Worm (Caenorhabditis elegans) whole organism, midembryonic: ENCODE measurements around the gene cyp-13B1.

Source experiments
- T22C8.4 ChIP-seq: fragments of 200-800 bp; sonication (Bioruptor generic); IDR thresholded peaks from 2 replicates; pipeline ENCODE4 v1.3.6; 2022; ENCODE audit warnings: missing genetic modification characterization, missing compliant biosample characterization
- cog-1 ChIP-seq: sonication (generic microtip); optimal IDR thresholded peaks from 2 replicates; lab custom pipeline; 2016; ENCODE audit warnings: missing genetic modification characterization, missing compliant biosample characterization
- flt-1 ChIP-seq: fragments of 200-800 bp; sonication (Bioruptor generic); IDR thresholded peaks from 2 replicates; pipeline ENCODE4 v1.3.6; 2022; ENCODE audit warnings: missing genetic modification characterization, missing compliant biosample characterization
- klf-2 ChIP-seq: fragments of 200-800 bp; sonication (Bioruptor generic); conservative IDR thresholded peaks from 2 replicates; pipeline ENCODE4 v1.3.6; 2022; ENCODE audit warnings: missing genetic modification reagents, missing genetic modification characterization, missing compliant biosample characterization
- med-1 ChIP-seq: sonication (generic microtip); optimal IDR thresholded peaks from 2 replicates; lab custom pipeline; 2017; ENCODE audit warnings: missing genetic modification characterization, mild to moderate bottlenecking, missing compliant biosample characterization, antibody characterized with exemption, missing genetic modification reagents; ENCODE audit not compliant: insufficient read depth
- ref-1 ChIP-seq: fragments of 200-800 bp; sonication (Bioruptor generic); conservative IDR thresholded peaks from 2 replicates; pipeline ENCODE4 v1.3.6; 2022; ENCODE audit warnings: missing genetic modification reagents, missing genetic modification characterization, missing compliant biosample characterization
- tab-1 ChIP-seq: fragments of 200-800 bp; sonication (Bioruptor generic); IDR thresholded peaks from 2 replicates; pipeline ENCODE4 v1.3.6; 2022; ENCODE audit warnings: missing genetic modification characterization, missing compliant biosample characterization
- ztf-23 ChIP-seq: fragments of 200-800 bp; sonication (Bioruptor generic); IDR thresholded peaks from 2 replicates; pipeline ENCODE4 v1.3.6; 2022; ENCODE audit warnings: missing genetic modification reagents, missing genetic modification characterization, missing compliant biosample characterization
- ztf-29 ChIP-seq: fragments of 200-800 bp; sonication (Bioruptor generic); IDR thresholded peaks from 2 replicates; pipeline ENCODE4 v1.3.6; 2022; ENCODE audit warnings: missing genetic modification reagents, missing genetic modification characterization, missing compliant biosample characterization

The cyp-13B1 gene

ce11 chrX:13411306-13411705 is 1.9 kb upstream of the cyp-13B1 start:
- TF ChIP-seq klf-2 (GFP tag; lab: Robert Waterston, UW): no peak
- no peak for TF ChIP-seq ref-1 (GFP tag; lab: Robert Waterston, UW)
- no peak for TF ChIP-seq ztf-29 (GFP tag; lab: Robert Waterston, UW)
- TF ChIP-seq ztf-23 (GFP tag; lab: Robert Waterston, UW): no peak
- no peak for TF ChIP-seq tab-1 (GFP tag; lab: Robert Waterston, UW)
- no peak for TF ChIP-seq flt-1
- no peak for TF ChIP-seq med-1
- no peak for TF ChIP-seq T22C8.4 (GFP tag; lab: Robert Waterston, UW)
- TF ChIP-seq cog-1 (tag; lab: Kevin White, UChicago): no peak

ce11 chrX:13401783-13402182 is 7.7 kb downstream of the cyp-13B1 start, which contains the start of gene F02C12.1:
Gene F02C12.1 (plus strand): TSS chrX:13402083.
- TF ChIP-seq klf-2 (GFP tag; lab: Robert Waterston, UW) (no peak), tab-1 (GFP tag; lab: Robert Waterston, UW) (no peak), med-1 (no peak), T22C8.4 (GFP tag; lab: Robert Waterston, UW) (no peak), ztf-29 (GFP tag; lab: Robert Waterston, UW) (no peak), cog-1 (tag; lab: Kevin White, UChicago) (no peak), ref-1 (GFP tag; lab: Robert Waterston, UW) (no peak), flt-1 (no peak), ztf-23 (GFP tag; lab: Robert Waterston, UW) (no peak)

ce11 chrX:13401311-13401710 is 8.1 kb downstream of the cyp-13B1 start:
- TF ChIP-seq T22C8.4 (GFP tag; lab: Robert Waterston, UW) (no peak), klf-2 (GFP tag; lab: Robert Waterston, UW) (no peak), ref-1 (GFP tag; lab: Robert Waterston, UW) (no peak), ztf-29 (GFP tag; lab: Robert Waterston, UW) (no peak), ztf-23 (GFP tag; lab: Robert Waterston, UW) (no peak), flt-1 (no peak), cog-1 (tag; lab: Kevin White, UChicago) (no peak), med-1 (no peak), tab-1 (GFP tag; lab: Robert Waterston, UW) (no peak)

ce11 chrX:13399221-13399620 is 10.2 kb downstream of the cyp-13B1 start, which contains the start of gene F02C12.2:
Gene F02C12.2 (minus strand): TSS chrX:13399321.
- TF ChIP-seq ztf-23 (GFP tag; lab: Robert Waterston, UW) (no peak), tab-1 (GFP tag; lab: Robert Waterston, UW) (no peak), cog-1 (tag; lab: Kevin White, UChicago) (no peak), ztf-29 (GFP tag; lab: Robert Waterston, UW) (no peak), ref-1 (GFP tag; lab: Robert Waterston, UW) (no peak), T22C8.4 (GFP tag; lab: Robert Waterston, UW) (no peak), med-1 (no peak), flt-1 (no peak), klf-2 (GFP tag; lab: Robert Waterston, UW) (no peak)

- no peak for TF ChIP-seq ref-1 (GFP tag; lab: Robert Waterston, UW)
- TF ChIP-seq cog-1 (tag; lab: Kevin White, UChicago): peak; percentile 44
Observed at ce11 chrX:13396550-13397023, 12.9 kb downstream of the cyp-13B1 start, which contains the start of gene F02C12.3. Gene F02C12.3 (plus strand): TSS chrX:13396973.

DNA sequence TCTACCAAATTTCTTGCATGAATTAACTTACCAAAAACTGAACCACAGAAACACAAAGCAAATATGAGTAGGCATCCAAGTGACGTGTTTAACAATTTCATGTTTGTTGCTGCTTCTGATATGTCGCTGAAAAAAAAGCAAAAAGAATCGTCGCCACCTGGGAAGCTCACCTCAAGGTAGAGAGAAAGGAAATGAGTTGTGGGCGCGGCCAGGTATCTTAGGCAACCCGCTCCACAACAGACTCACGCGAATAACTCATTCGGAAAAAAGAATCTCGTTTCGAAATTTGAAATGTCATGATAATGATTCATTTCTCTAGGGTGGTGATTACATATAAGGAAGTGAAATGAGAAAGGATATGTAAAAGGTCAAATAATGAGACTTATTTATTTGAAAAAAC is 14.5 kb downstream of the cyp-13B1 start, which contains the start of gene irld-2:
Gene irld-2, minus strand, starts transcription at position 101 of the 400 bp plus-strand sequence.
- TF ChIP-seq tab-1 (GFP tag; lab: Robert Waterston, UW): no peak
- no peak for TF ChIP-seq ztf-29 (GFP tag; lab: Robert Waterston, UW)
- no peak for TF ChIP-seq cog-1 (tag; lab: Kevin White, UChicago)
- no peak for TF ChIP-seq ztf-23 (GFP tag; lab: Robert Waterston, UW)
- TF ChIP-seq flt-1: no peak
- TF ChIP-seq T22C8.4 (GFP tag; lab: Robert Waterston, UW): no peak
- no peak for TF ChIP-seq med-1
- TF ChIP-seq klf-2 (GFP tag; lab: Robert Waterston, UW): no peak
- TF ChIP-seq ref-1 (GFP tag; lab: Robert Waterston, UW): no peak

- no peak for TF ChIP-seq ref-1 (GFP tag; lab: Robert Waterston, UW)
- no peak for TF ChIP-seq cog-1 (tag; lab: Kevin White, UChicago)
- no peak for TF ChIP-seq T22C8.4 (GFP tag; lab: Robert Waterston, UW)
- TF ChIP-seq ztf-23 (GFP tag; lab: Robert Waterston, UW): no peak
- TF ChIP-seq ztf-29 (GFP tag; lab: Robert Waterston, UW): no peak
- TF ChIP-seq klf-2 (GFP tag; lab: Robert Waterston, UW): no peak
- TF ChIP-seq tab-1 (GFP tag; lab: Robert Waterston, UW): no peak
Observed at ce11 chrX:13388829-13389228, 20.6 kb downstream of the cyp-13B1 start.

ce11 chrX:13387497-13387953 is 21.9 kb downstream of the cyp-13B1 start, which contains the start of gene C49F8.3:
Gene C49F8.3 (minus strand): TSS chrX:13387547.
- no peak for TF ChIP-seq med-1
- TF ChIP-seq klf-2 (GFP tag; lab: Robert Waterston, UW): no peak
- TF ChIP-seq cog-1 (tag; lab: Kevin White, UChicago): no peak
- TF ChIP-seq ztf-29 (GFP tag; lab: Robert Waterston, UW): no peak
- no peak for TF ChIP-seq ztf-23 (GFP tag; lab: Robert Waterston, UW)
- TF ChIP-seq ref-1 (GFP tag; lab: Robert Waterston, UW): no peak
- no peak for TF ChIP-seq flt-1
- TF ChIP-seq T22C8.4 (GFP tag; lab: Robert Waterston, UW): no peak
- TF ChIP-seq tab-1 (GFP tag; lab: Robert Waterston, UW): no peak

DNA sequence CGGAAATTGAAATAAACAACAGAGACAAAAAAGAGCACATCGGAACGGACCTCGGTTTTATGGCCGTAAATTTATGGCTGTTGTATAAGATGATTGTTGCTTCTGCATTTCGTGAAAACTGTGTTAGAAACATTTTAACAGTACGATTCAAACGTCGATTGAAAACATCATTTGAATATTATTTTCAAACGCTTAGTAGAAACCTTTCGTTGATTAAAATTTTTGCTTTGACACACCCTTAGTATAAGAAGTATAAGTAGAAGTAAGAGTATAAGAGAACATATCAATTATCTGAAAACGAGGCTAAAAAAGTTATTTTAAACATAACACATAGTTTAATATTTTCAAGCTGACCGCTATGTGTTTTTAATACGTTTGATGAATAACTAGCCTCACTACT is 24.7 kb downstream of the cyp-13B1 start:
- TF ChIP-seq ref-1 (GFP tag; lab: Robert Waterston, UW): no peak
- TF ChIP-seq ztf-23 (GFP tag; lab: Robert Waterston, UW): no peak
- TF ChIP-seq cog-1 (tag; lab: Kevin White, UChicago): no peak
- TF ChIP-seq T22C8.4 (GFP tag; lab: Robert Waterston, UW): no peak
- TF ChIP-seq klf-2 (GFP tag; lab: Robert Waterston, UW): no peak
- no peak for TF ChIP-seq flt-1
- TF ChIP-seq med-1: no peak
- TF ChIP-seq tab-1 (GFP tag; lab: Robert Waterston, UW): no peak
- TF ChIP-seq ztf-29 (GFP tag; lab: Robert Waterston, UW): no peak
